Worm (Caenorhabditis elegans): ENCODE data around the gene atg-2.

DNA sequence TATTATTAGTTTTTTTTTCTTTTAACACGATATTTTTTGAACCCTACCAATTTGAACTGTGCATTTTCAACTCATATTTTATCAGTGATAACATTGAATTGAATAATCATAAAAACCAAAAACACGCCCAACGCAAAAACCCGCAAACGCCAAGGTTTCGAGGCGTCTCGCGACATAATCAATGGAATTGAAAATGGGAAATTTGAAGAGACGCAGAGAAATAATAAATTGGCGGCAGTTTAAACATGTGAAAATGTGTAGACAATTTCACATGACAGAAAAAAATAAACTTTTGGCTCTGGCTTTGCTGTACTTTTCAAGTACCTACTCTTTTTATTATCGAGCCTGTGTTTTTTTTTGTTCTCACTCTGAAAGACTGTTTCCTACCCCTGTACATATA is 1.7 kb upstream of the atg-2 start:
- TF ChIP-seq tab-1 (GFP tag; IDR thresholded peaks at IDR 0.05) (no peak), flt-1 (GFP tag; IDR thresholded peaks at IDR 0.05) (no peak), ztf-29 (GFP tag; IDR thresholded peaks at IDR 0.05) (no peak), med-1 (GFP tag; optimal IDR thresholded peaks at IDR 0.05; ENCODE audit: insufficient read depth) (no peak), klf-2 (GFP tag; conservative IDR thresholded peaks at IDR 0.05) (no peak), ztf-23 (GFP tag; IDR thresholded peaks at IDR 0.05) (no peak), cog-1 (tag; optimal IDR thresholded peaks at IDR 0.05) (no peak)
